Worm (Caenorhabditis elegans) whole organism, L4/young adult: Measurements from ENCODE around the gene grd-9.

Experiments used
- W03F9.2 ChIP-seq: fragments of 150-350 bp; optimal IDR thresholded peaks from 2 replicates; lab custom pipeline; 2014; ENCODE audit warnings: missing biosample characterization, missing genetic modification characterization
- dao-5 ChIP-seq: sonication (generic microtip); optimal IDR thresholded peaks from 2 replicates; lab custom pipeline; 2016; ENCODE audit warnings: missing genotype, missing genetic modification characterization, moderate library complexity, missing compliant biosample characterization
- him-1 ChIP-seq: sonication (generic microtip); optimal IDR thresholded peaks from 2 replicates; lab custom pipeline; 2016; ENCODE audit warnings: missing genotype, missing genetic modification reagents, missing genetic modification characterization, missing compliant biosample characterization

DNA sequence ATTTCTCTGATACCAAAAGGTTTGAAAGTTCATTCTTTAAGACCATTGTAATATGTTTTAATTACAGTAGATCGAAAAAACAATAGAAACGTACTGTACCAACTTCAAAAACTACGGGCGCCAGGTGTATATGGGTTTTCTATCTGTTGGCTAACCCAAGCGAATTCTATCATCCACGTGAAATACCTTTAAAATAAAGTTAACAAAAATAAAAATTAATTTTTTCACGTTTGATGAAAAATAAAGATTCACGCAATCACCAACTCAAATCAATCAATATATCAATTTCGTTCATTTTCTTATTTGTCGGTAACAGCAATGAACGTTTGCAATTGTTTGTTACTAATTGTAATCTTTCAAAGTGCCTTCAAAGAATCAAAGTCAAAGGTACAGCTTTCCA, 12.0 kb downstream of the grd-9 start, which contains the start of gene C04E6.4:
- TF ChIP-seq dao-5 (tag; lab: Kevin White, UChicago), result no peak
- TF ChIP-seq W03F9.2 (tag; lab: Kevin White, UChicago), result no peak
- TF ChIP-seq him-1 (tag; lab: Kevin White, UChicago), result no peak
